Worm (Caenorhabditis elegans) whole organism, early embryonic: ENCODE data around the gene ipla-7.

Experiments used
- B0310.2 ChIP-seq: sonication (generic microtip); optimal IDR thresholded peaks from 2 replicates; lab custom pipeline; 2016; ENCODE audit warnings: mild to moderate bottlenecking, missing genetic modification characterization, missing compliant biosample characterization
- F13C5.2 ChIP-seq: sonication (generic microtip); optimal IDR thresholded peaks from 2 replicates; lab custom pipeline; 2017; ENCODE audit warnings: mild to moderate bottlenecking, missing genetic modification characterization, inconsistent platforms, missing compliant biosample characterization
- aly-1 ChIP-seq: sonication (generic microtip); optimal IDR thresholded peaks from 2 replicates; lab custom pipeline; 2016; ENCODE audit warnings: missing genetic modification characterization, missing compliant biosample characterization
- ama-1 ChIP-seq: fragments of 150-350 bp; optimal IDR thresholded peaks from 2 replicates; lab custom pipeline; 2014
- ceh-13 ChIP-seq: fragments of 200-800 bp; sonication (Bioruptor generic); optimal IDR thresholded peaks from 2 replicates; lab custom pipeline; 2018; ENCODE audit warnings: mild to moderate bottlenecking, missing genetic modification characterization, missing compliant biosample characterization
- ceh-36 ChIP-seq: sonication (generic microtip); optimal IDR thresholded peaks from 2 replicates; lab custom pipeline; 2016; ENCODE audit warnings: missing genetic modification characterization, inconsistent platforms, missing compliant biosample characterization
- ets-7 ChIP-seq: sonication (generic microtip); optimal IDR thresholded peaks from 2 replicates; lab custom pipeline; 2016; ENCODE audit warnings: missing genotype, missing genetic modification characterization, missing compliant biosample characterization
- flt-1 ChIP-seq: fragments of 200-800 bp; sonication (Bioruptor generic); IDR thresholded peaks from 2 replicates; pipeline ENCODE4 v1.3.6; 2022; ENCODE audit warnings: missing genetic modification characterization, missing compliant biosample characterization
- hmbx-1 ChIP-seq: sonication (generic microtip); optimal IDR thresholded peaks from 2 replicates; lab custom pipeline; 2016; ENCODE audit warnings: mild to moderate bottlenecking, missing genetic modification characterization, missing compliant biosample characterization
- hmg-4 ChIP-seq: fragments of 200-800 bp; sonication (Bioruptor generic); optimal IDR thresholded peaks from 2 replicates; lab custom pipeline; 2018; ENCODE audit warnings: mild to moderate bottlenecking, missing genetic modification characterization, missing compliant biosample characterization
- hnd-1 ChIP-seq: sonication (generic microtip); optimal IDR thresholded peaks from 2 replicates; lab custom pipeline; 2016; ENCODE audit warnings: missing genetic modification characterization, missing compliant biosample characterization
- pes-1 ChIP-seq: fragments of 200-800 bp; sonication (Bioruptor generic); IDR thresholded peaks from 2 replicates; pipeline ENCODE4 v1.3.6; 2022; ENCODE audit warnings: missing genetic modification reagents, missing genetic modification characterization, missing compliant biosample characterization
- scrt-1 ChIP-seq: fragments of 200-800 bp; sonication (Bioruptor generic); IDR thresholded peaks from 2 replicates; pipeline ENCODE4 v1.3.6; 2022; ENCODE audit warnings: missing genetic modification characterization, missing compliant biosample characterization
- sea-1 ChIP-seq: fragments of 200-800 bp; sonication (Bioruptor generic); conservative IDR thresholded peaks from 2 replicates; pipeline ENCODE4 v1.3.6; 2022; ENCODE audit warnings: missing genetic modification characterization, missing compliant biosample characterization
- tbx-11 ChIP-seq: fragments of 200-800 bp; sonication (Bioruptor generic); IDR thresholded peaks from 2 replicates; pipeline ENCODE4 v1.3.6; 2022; ENCODE audit warnings: missing genetic modification characterization, missing compliant biosample characterization
- tbx-37 ChIP-seq: fragments of 200-800 bp; sonication (Bioruptor generic); conservative IDR thresholded peaks from 2 replicates; pipeline ENCODE4 v1.3.6; 2022; ENCODE audit warnings: missing genetic modification reagents, missing genetic modification characterization, missing compliant biosample characterization
- tra-4 ChIP-seq: sonication (generic microtip); optimal IDR thresholded peaks from 2 replicates; lab custom pipeline; 2017; ENCODE audit warnings: missing genetic modification characterization, missing compliant biosample characterization

The ipla-7 gene

DNA sequence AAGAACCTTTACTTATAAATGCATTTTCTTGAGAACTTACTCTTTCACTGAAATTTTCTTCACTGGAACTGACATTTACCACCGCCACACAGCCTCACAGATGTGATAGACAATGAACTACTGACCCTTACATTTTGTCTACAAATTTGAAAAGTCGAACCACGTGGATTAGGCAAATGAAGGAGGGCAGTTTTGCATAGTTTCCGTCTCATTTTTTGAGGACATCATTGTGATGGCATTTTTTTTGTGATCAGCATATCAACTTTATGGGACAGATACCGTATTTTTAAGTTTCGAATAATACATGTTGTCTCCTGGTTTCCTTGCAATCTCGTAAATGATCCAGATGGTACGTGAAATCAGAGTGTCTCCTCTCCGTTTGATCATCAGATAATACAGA is 9.9 kb upstream of the ipla-7 start, which contains the start of gene W01B6.3:
Gene W01B6.3 (minus strand): TSS at position 101 of the 400 bp plus-strand sequence.
- TF ChIP-seq tra-4 (tag; lab: Kevin White, UChicago) = no peak

DNA sequence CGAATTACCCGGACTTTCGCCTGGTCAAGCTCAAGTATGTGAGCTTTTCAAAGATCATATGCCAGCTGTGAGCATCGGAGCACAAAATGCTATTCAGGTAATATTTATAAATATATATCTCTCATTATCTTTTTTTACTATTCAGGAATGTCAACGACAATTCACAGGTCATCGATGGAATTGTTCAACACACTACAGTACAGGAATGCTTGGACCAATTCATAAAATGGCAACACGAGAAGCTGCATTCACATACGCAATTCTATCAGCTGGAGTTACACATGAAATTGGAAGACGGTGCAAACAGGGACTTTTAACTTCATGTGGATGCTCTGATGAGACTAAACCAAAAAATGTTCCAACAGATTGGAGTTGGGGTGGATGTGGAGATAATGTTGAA is 5.6 kb upstream of the ipla-7 start:
- TF ChIP-seq F13C5.2 (tag; lab: Kevin White, UChicago) (no peak), scrt-1 (GFP tag; lab: Robert Waterston, UW) (no peak), ceh-13 (no peak), ama-1 (lab: Kevin White, UChicago) (no peak), aly-1 (tag; lab: Kevin White, UChicago) (no peak), sea-1 (GFP tag; lab: Robert Waterston, UW) (no peak), hnd-1 (no peak), flt-1 (GFP tag; lab: Robert Waterston, UW) (no peak), tbx-37 (GFP tag; lab: Robert Waterston, UW) (no peak), hmbx-1 (no peak), ets-7 (tag; lab: Kevin White, UChicago) (no peak), tra-4 (tag; lab: Kevin White, UChicago) (no peak)

DNA sequence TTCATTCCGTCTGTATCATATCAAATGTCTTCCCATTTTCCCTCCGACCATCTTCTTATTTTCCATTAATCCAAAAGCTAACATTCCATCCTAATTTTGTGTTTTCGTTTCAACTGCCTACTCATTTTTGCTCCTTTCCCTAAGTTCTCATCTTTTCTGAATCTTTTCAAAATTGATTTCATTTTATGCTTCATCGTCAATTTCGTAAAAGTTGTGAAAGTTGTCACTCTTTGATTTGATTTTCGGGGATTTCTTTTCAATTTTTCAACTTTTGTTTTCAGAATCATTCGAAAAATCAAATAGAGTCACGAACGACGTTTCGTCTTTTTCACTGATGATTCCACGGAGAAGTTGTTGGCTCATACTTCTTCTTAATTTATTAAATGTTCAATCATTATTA is 4.9 kb upstream of the ipla-7 start, which contains the start of gene cwn-2:
Gene cwn-2 (plus strand): TSS at position 276 of the 400 bp plus-strand sequence.
- TF ChIP-seq scrt-1 (GFP tag; lab: Robert Waterston, UW) (no peak), F13C5.2 (tag; lab: Kevin White, UChicago) (no peak), B0310.2 (tag; lab: Kevin White, UChicago) (no peak), hnd-1 (no peak), tbx-11 (no peak), tra-4 (tag; lab: Kevin White, UChicago) (no peak), hmg-4 (GFP tag; lab: Kevin White, UChicago) (no peak), ceh-36 (tag; lab: Kevin White, UChicago) (no peak), pes-1 (GFP tag; lab: Robert Waterston, UW) (no peak), flt-1 (GFP tag; lab: Robert Waterston, UW) (no peak), aly-1 (tag; lab: Kevin White, UChicago) (no peak)

DNA sequence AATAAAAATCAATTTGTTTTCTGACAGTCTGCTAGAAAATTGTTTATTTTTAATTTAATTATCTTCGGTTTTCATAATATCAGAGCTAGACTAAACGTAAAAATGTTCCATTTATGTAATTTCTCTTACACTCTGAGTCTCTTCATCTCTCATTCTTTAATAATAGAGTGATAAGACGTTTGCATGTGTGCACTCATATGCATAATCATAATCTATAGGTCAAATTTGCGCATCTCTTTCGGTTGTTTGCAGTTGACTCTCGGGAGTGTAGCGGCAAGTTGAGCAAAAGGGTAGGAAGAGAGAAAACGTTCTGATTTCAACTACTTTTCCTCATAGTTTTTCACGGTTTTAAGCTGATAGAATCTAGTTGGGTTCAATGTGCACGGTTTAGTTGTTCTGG is 3.8 kb upstream of the ipla-7 start:
- no peak for TF ChIP-seq aly-1 (tag; lab: Kevin White, UChicago)
- TF ChIP-seq hnd-1 = no peak
- no peak for TF ChIP-seq B0310.2 (tag; lab: Kevin White, UChicago)
- TF ChIP-seq tbx-37 (GFP tag; lab: Robert Waterston, UW) = no peak
- TF ChIP-seq hmg-4 (GFP tag; lab: Kevin White, UChicago) = no peak
- TF ChIP-seq scrt-1 (GFP tag; lab: Robert Waterston, UW) = no peak
- TF ChIP-seq F13C5.2 (tag; lab: Kevin White, UChicago) = no peak
- no peak for TF ChIP-seq flt-1 (GFP tag; lab: Robert Waterston, UW)
- no peak for TF ChIP-seq ceh-36 (tag; lab: Kevin White, UChicago)
- no peak for TF ChIP-seq ama-1 (lab: Kevin White, UChicago)
- no peak for TF ChIP-seq hmbx-1
- no peak for TF ChIP-seq tra-4 (tag; lab: Kevin White, UChicago)
- no peak for TF ChIP-seq pes-1 (GFP tag; lab: Robert Waterston, UW)
- no peak for TF ChIP-seq ets-7 (tag; lab: Kevin White, UChicago)
- TF ChIP-seq sea-1 (GFP tag; lab: Robert Waterston, UW) = no peak
- no peak for TF ChIP-seq ceh-13
- no peak for TF ChIP-seq tbx-11

DNA sequence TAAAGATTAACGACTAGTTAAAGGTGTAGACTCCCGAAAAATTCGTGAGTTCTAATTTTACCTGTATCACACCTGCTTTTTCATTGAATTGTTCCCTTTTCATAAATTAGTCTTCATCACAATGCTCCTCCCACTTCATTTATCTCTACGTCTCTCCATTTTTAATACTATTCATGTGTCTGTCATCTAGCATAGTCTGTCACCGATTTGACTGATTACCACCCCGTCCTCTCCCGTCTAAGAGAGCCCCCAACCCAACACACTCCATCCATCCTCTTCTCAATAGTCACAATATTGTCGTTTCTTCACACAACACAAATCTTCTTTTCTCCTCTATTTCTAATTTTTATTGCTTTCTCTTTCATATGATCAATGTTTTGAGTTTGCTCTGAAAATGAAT is 2.5 kb upstream of the ipla-7 start:
- TF ChIP-seq tra-4 (tag; lab: Kevin White, UChicago) (no peak), F13C5.2 (tag; lab: Kevin White, UChicago) (no peak), flt-1 (GFP tag; lab: Robert Waterston, UW) (no peak), ceh-36 (tag; lab: Kevin White, UChicago) (no peak), hmg-4 (GFP tag; lab: Kevin White, UChicago) (no peak), hmbx-1 (no peak), tbx-37 (GFP tag; lab: Robert Waterston, UW) (no peak), aly-1 (tag; lab: Kevin White, UChicago) (no peak), sea-1 (GFP tag; lab: Robert Waterston, UW) (no peak), scrt-1 (GFP tag; lab: Robert Waterston, UW) (no peak), ets-7 (tag; lab: Kevin White, UChicago) (no peak), tbx-11 (no peak), ama-1 (lab: Kevin White, UChicago) (no peak), pes-1 (GFP tag; lab: Robert Waterston, UW) (no peak)

DNA sequence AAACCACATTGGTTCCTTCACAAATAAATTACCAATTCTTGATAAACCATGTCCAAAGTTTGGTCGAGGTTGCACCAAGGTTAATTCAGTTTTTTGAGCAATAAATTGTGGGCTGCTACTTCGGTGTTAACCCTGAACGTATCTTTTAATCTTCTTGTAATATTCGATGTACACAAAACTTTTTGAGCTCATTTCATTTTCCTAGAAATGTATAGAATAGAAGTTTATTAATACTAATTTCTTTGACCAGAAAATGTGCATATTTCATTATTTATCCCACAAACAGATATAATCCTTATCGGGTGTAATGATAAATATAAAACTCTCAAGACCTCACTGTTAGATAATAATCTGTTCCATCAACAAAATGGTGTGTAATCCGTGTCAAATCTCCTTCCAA is 1.3 kb upstream of the ipla-7 start:
- TF ChIP-seq tra-4 (tag; lab: Kevin White, UChicago) (no peak), scrt-1 (GFP tag; lab: Robert Waterston, UW) (no peak)

DNA sequence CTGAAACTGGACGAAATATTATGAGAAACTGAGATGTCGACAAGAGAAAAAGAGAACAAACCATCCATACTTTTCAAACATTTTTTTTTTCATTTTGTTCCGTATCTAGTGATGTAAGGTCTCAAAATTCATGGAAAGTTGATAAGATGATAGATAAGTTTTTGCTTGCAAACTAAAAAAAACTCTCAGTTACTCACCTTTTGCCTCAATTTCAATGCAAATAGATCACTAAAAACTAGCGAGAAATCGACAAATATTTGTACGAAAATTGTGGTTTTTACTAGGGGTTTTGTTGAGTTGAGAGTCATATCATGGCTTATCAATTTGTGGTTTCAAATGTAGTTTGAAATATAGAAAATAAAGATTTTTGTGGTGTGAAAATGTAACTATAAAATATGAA is 1.9 kb downstream of the ipla-7 start:
- TF ChIP-seq F13C5.2 (tag; lab: Kevin White, UChicago) (no peak), ceh-36 (tag; lab: Kevin White, UChicago) (no peak), hnd-1 (no peak), ceh-13 (no peak), ama-1 (lab: Kevin White, UChicago) (no peak), tra-4 (tag; lab: Kevin White, UChicago) (no peak), tbx-37 (GFP tag; lab: Robert Waterston, UW) (no peak), sea-1 (GFP tag; lab: Robert Waterston, UW) (no peak), B0310.2 (tag; lab: Kevin White, UChicago) (no peak), scrt-1 (GFP tag; lab: Robert Waterston, UW) (no peak), ets-7 (tag; lab: Kevin White, UChicago) (no peak), pes-1 (GFP tag; lab: Robert Waterston, UW) (no peak), hmbx-1 (no peak), tbx-11 (no peak), hmg-4 (GFP tag; lab: Kevin White, UChicago) (no peak), flt-1 (GFP tag; lab: Robert Waterston, UW) (no peak), aly-1 (tag; lab: Kevin White, UChicago) (no peak)
